Worm (Caenorhabditis elegans) whole organism, L3 larva: ENCODE data around the gene EEED8.2.

Experiments
- ceh-28 ChIP-seq: fragments of 150-350 bp; optimal IDR thresholded peaks from 2 replicates; lab custom pipeline; 2014; ENCODE audit warnings: missing biosample characterization, missing genetic modification reagents, missing genetic modification characterization
- egl-27 ChIP-seq: sonication (generic microtip); optimal IDR thresholded peaks from 4 replicates; lab custom pipeline; 2017; ENCODE audit warnings: missing biosample characterization, missing genetic modification reagents, missing genetic modification characterization
- elt-1 ChIP-seq: fragments of 150-350 bp; optimal IDR thresholded peaks from 2 replicates; lab custom pipeline; 2014; ENCODE audit warnings: missing biosample characterization, missing genetic modification characterization
- elt-2 ChIP-seq: sonication (generic microtip); optimal IDR thresholded peaks from 2 replicates; lab custom pipeline; 2016; ENCODE audit warnings: missing genetic modification reagents, mild to moderate bottlenecking, missing genetic modification characterization, missing compliant biosample characterization
- elt-3 ChIP-seq, 3 experiments: fragments of 150-350 bp in 1 of 3; sonication (generic microtip) in 2 of 3; optimal IDR thresholded peaks; 2 replicates in 2 of 3; 4 replicates in 1 of 3; lab custom pipeline; 2014 to 2017; ENCODE audit warnings: missing biosample characterization in 3 of 3, missing genetic modification characterization in 3 of 3
- fos-1 ChIP-seq: fragments of 150-350 bp; optimal IDR thresholded peaks from 2 replicates; lab custom pipeline; 2014; ENCODE audit warnings: missing biosample characterization, missing genetic modification characterization
- nhr-11 ChIP-seq: fragments of 150-350 bp; optimal IDR thresholded peaks from 2 replicates; lab custom pipeline; 2014; ENCODE audit warnings: missing biosample characterization, missing genetic modification characterization
- nhr-43 ChIP-seq: sonication (generic microtip); optimal IDR thresholded peaks from 2 replicates; lab custom pipeline; 2016; ENCODE audit warnings: mild to moderate bottlenecking, missing genetic modification characterization, missing compliant biosample characterization; ENCODE audit not compliant: poor library complexity, severe bottlenecking
- nhr-77 ChIP-seq: fragments of 150-350 bp; optimal IDR thresholded peaks from 2 replicates; lab custom pipeline; 2014; ENCODE audit warnings: missing biosample characterization, missing genetic modification characterization
- zag-1 ChIP-seq: fragments of 150-350 bp; optimal IDR thresholded peaks from 2 replicates; lab custom pipeline; 2014; ENCODE audit warnings: missing biosample characterization, missing genetic modification characterization
- ztf-4 ChIP-seq: fragments of 150-350 bp; optimal IDR thresholded peaks from 2 replicates; lab custom pipeline; 2014; ENCODE audit warnings: missing biosample characterization, missing genetic modification characterization

- TF ChIP-seq egl-27 (tag; lab: Kevin White, UChicago): no peak
- TF ChIP-seq elt-2: peak; percentile 40
- TF ChIP-seq elt-3 (tag; optimal IDR thresholded peaks at IDR 0.05; lab: Kevin White, UChicago): no peak
- TF ChIP-seq nhr-77: no peak
- TF ChIP-seq nhr-11 (tag; lab: Kevin White, UChicago): no peak
- TF ChIP-seq ztf-4 (tag; lab: Kevin White, UChicago): no peak
- no peak for TF ChIP-seq nhr-43 (tag; lab: Kevin White, UChicago)
- TF ChIP-seq zag-1 (tag; lab: Kevin White, UChicago): no peak
- no peak for TF ChIP-seq ceh-28 (tag; lab: Kevin White, UChicago)
- TF ChIP-seq elt-1 (tag; lab: Kevin White, UChicago): no peak
- TF ChIP-seq fos-1 (tag; lab: Kevin White, UChicago): no peak
Measured at ce11 chrII:5399201-5399600, 17.3 kb upstream of the EEED8.2 start, which contains the start of gene mog-5.
